Worm (Caenorhabditis elegans) whole organism, L3 larva: ENCODE measurements around the gene wee-1.3.

Experiments
- ama-1 ChIP-seq: fragments of 150-350 bp; optimal IDR thresholded peaks from 2 replicates; lab custom pipeline; 2018
- ceh-28 ChIP-seq: fragments of 150-350 bp; optimal IDR thresholded peaks from 2 replicates; lab custom pipeline; 2014; ENCODE audit warnings: missing biosample characterization, missing genetic modification reagents, missing genetic modification characterization
- elt-2 ChIP-seq: sonication (generic microtip); optimal IDR thresholded peaks from 2 replicates; lab custom pipeline; 2016; ENCODE audit warnings: missing genetic modification reagents, mild to moderate bottlenecking, missing genetic modification characterization, missing compliant biosample characterization
- eor-1 ChIP-seq, 2 experiments: fragments of 150-350 bp; optimal IDR thresholded peaks; 2 replicates each; lab custom pipeline; 2014 to 2018; ENCODE audit warnings: missing biosample characterization in 2 of 2, missing genetic modification characterization in 2 of 2
- jun-1 ChIP-seq: fragments of 150-350 bp; optimal IDR thresholded peaks from 2 replicates; lab custom pipeline; 2014; ENCODE audit warnings: missing biosample characterization, missing genetic modification reagents, missing genetic modification characterization
- nhr-11 ChIP-seq: fragments of 150-350 bp; optimal IDR thresholded peaks from 2 replicates; lab custom pipeline; 2014; ENCODE audit warnings: missing biosample characterization, missing genetic modification characterization
- pha-4 ChIP-seq: fragments of 150-350 bp; optimal IDR thresholded peaks from 2 replicates; lab custom pipeline; 2014; ENCODE audit warnings: missing biosample characterization, missing genetic modification reagents, missing genetic modification characterization
- ztf-11 ChIP-seq: fragments of 150-350 bp; optimal IDR thresholded peaks from 2 replicates; lab custom pipeline; 2014; ENCODE audit warnings: missing biosample characterization, missing genetic modification characterization

ce11 chrII:9674678-9675077 lies 41.6 kb downstream of the wee-1.3 start, which contains the start of gene arc-1:
- TF ChIP-seq eor-1 (tag; optimal IDR thresholded peaks at IDR 0.05; lab: Kevin White, UChicago) = no peak
- no peak for TF ChIP-seq nhr-11 (tag; lab: Kevin White, UChicago)
- no peak for TF ChIP-seq ztf-11 (tag; lab: Kevin White, UChicago)
- TF ChIP-seq ama-1 = no peak
- TF ChIP-seq jun-1 = no peak
- TF ChIP-seq elt-2 (tag; lab: Kevin White, UChicago) = no peak
- no peak for TF ChIP-seq ceh-28 (tag; lab: Kevin White, UChicago)
- no peak for TF ChIP-seq pha-4 (tag; lab: Kevin White, UChicago)
